Fruit fly (Drosophila melanogaster) Kc167 (cell line): ENCODE measurements around the gene CG5273.

ENCODE experiments used
- Myc ChIP-seq: fragments of >200 bp; optimal IDR thresholded peaks from 2 replicates; lab custom pipeline; 2017; ENCODE audit warnings: missing external identifiers
- Sin3A ChIP-seq: fragments of >200 bp; optimal IDR thresholded peaks from 2 replicates; lab custom pipeline; 2018; ENCODE audit warnings: missing external identifiers
- h ChIP-seq: fragments of >200 bp; optimal IDR thresholded peaks from 3 replicates; lab custom pipeline; 2018; ENCODE audit warnings: missing external identifiers
- psq ChIP-seq: fragments of >200 bp; optimal IDR thresholded peaks from 2 replicates; lab custom pipeline; 2017; ENCODE audit warnings: missing external identifiers
- ttk ChIP-seq: sonication (Bioruptor generic); optimal IDR thresholded peaks from 2 replicates; lab custom pipeline; 2017; ENCODE audit warnings: missing external identifiers

dm6 chrX:767928-768327 lies 8.5 kb downstream of the CG5273 start:
- TF ChIP-seq Myc (lab: Kevin White, UChicago), result no peak
- TF ChIP-seq psq (lab: Kevin White, UChicago), result no peak
- no peak for TF ChIP-seq Sin3A (lab: Kevin White, UChicago)
- no peak for TF ChIP-seq ttk
- TF ChIP-seq h, result no peak
